Fruit fly (Drosophila melanogaster) whole organism, embryonic: ENCODE measurements around the gene smo.

Experiments used
- Awh ChIP-seq: fragments of 200-800 bp; sonication (Bioruptor generic); IDR thresholded peaks from 2 replicates; pipeline ENCODE4, ENCODE4 v1.3.6; 2022; ENCODE audit warnings: missing biosample characterization, missing genetic modification characterization
- B-H2 ChIP-seq: fragments of 200-800 bp; sonication (Bioruptor generic); optimal IDR thresholded peaks from 2 replicates; lab custom pipeline; 2018; ENCODE audit warnings: missing biosample characterization, mild to moderate bottlenecking, missing genetic modification characterization
- Bteb2 ChIP-seq: fragments of 200-800 bp; sonication (Bioruptor generic); optimal IDR thresholded peaks from 2 replicates; lab custom pipeline; 2016; ENCODE audit warnings: missing biosample characterization, missing genetic modification characterization
- CG10209 ChIP-seq: fragments of 200-800 bp; sonication (Bioruptor generic); optimal IDR thresholded peaks from 3 replicates; lab custom pipeline; 2017; ENCODE audit warnings: missing biosample characterization, mild to moderate bottlenecking, missing genetic modification characterization, missing genetic modification reagents
- CG10267 ChIP-seq: fragments of 200-800 bp; sonication (Bioruptor generic); optimal IDR thresholded peaks from 2 replicates; lab custom pipeline; 2018; ENCODE audit warnings: missing biosample characterization, mild to moderate bottlenecking, missing genetic modification characterization, moderate library complexity
- CG12219 ChIP-seq: fragments of 200-800 bp; sonication (Bioruptor generic); optimal IDR thresholded peaks from 3 replicates; lab custom pipeline; 2018; ENCODE audit warnings: missing biosample characterization, mild to moderate bottlenecking, missing genetic modification characterization
- CG15479 ChIP-seq: fragments of 200-800 bp; sonication (Bioruptor generic); optimal IDR thresholded peaks from 3 replicates; lab custom pipeline; 2019; ENCODE audit warnings: missing biosample characterization, mild to moderate bottlenecking, missing genetic modification characterization, moderate library complexity
- CG15601 ChIP-seq: fragments of 200-800 bp; sonication (Bioruptor generic); optimal IDR thresholded peaks from 3 replicates; lab custom pipeline; 2019; ENCODE audit warnings: missing biosample characterization, mild to moderate bottlenecking, missing genetic modification characterization, moderate library complexity
- CG1603 ChIP-seq: fragments of 200-800 bp; sonication (Bioruptor generic); optimal IDR thresholded peaks from 2 replicates; lab custom pipeline; 2019; ENCODE audit warnings: missing biosample characterization, mild to moderate bottlenecking, missing genetic modification characterization, moderate library complexity
- CG17568 ChIP-seq: fragments of 200-800 bp; sonication (Bioruptor generic); optimal IDR thresholded peaks from 2 replicates; lab custom pipeline; 2018; ENCODE audit warnings: missing biosample characterization, mild to moderate bottlenecking, missing genetic modification characterization, moderate library complexity
- CG18011 ChIP-seq: fragments of 200-800 bp; sonication (Bioruptor generic); optimal IDR thresholded peaks from 2 replicates; lab custom pipeline; 2017; ENCODE audit warnings: missing biosample characterization, missing genetic modification characterization, mild to moderate bottlenecking, moderate library complexity, missing genotype
- CG34422 ChIP-seq: fragments of 200-800 bp; sonication (Bioruptor generic); IDR thresholded peaks from 3 replicates; pipeline ENCODE4 v1.3.6; 2022; ENCODE audit warnings: missing biosample characterization, missing genetic modification characterization
- CG3995 ChIP-seq: fragments of 200-800 bp; sonication (Bioruptor generic); optimal IDR thresholded peaks from 3 replicates; lab custom pipeline; 2016; ENCODE audit warnings: missing biosample characterization, missing genetic modification characterization
- CG4282 ChIP-seq: fragments of 200-800 bp; sonication (Bioruptor generic); optimal IDR thresholded peaks from 2 replicates; lab custom pipeline; 2016; ENCODE audit warnings: missing biosample characterization, missing genetic modification characterization
- CG4820 ChIP-seq: fragments of 200-800 bp; sonication (Bioruptor generic); optimal IDR thresholded peaks from 3 replicates; lab custom pipeline; 2016; ENCODE audit warnings: missing biosample characterization, missing genetic modification characterization
- CG6654 ChIP-seq: fragments of 200-800 bp; sonication (Bioruptor generic); optimal IDR thresholded peaks from 2 replicates; lab custom pipeline; 2017; ENCODE audit warnings: missing biosample characterization, mild to moderate bottlenecking, missing genetic modification characterization
- CG6765 ChIP-seq: fragments of 200-800 bp; sonication (Bioruptor generic); optimal IDR thresholded peaks from 3 replicates; lab custom pipeline; 2017; ENCODE audit warnings: missing biosample characterization, mild to moderate bottlenecking, missing genetic modification characterization
- CG7963 ChIP-seq: fragments of 200-800 bp; sonication (Bioruptor generic); IDR thresholded peaks from 3 replicates; pipeline ENCODE4 v1.3.6; 2022; ENCODE audit warnings: missing biosample characterization, missing genetic modification characterization; ENCODE audit not compliant: partially characterized antibody
- CHES-1-like ChIP-seq: fragments of 200-800 bp; sonication (Bioruptor generic); optimal IDR thresholded peaks from 2 replicates; lab custom pipeline; 2016; ENCODE audit warnings: missing biosample characterization, missing genetic modification characterization
- CkIIα-i1 ChIP-seq: fragments of 200-800 bp; sonication (Bioruptor generic); IDR thresholded peaks from 2 replicates; pipeline ENCODE4 v1.3.6; 2022; ENCODE audit warnings: missing biosample characterization, missing genetic modification characterization
- Doc3 ChIP-seq: fragments of 200-800 bp; sonication (Bioruptor generic); IDR thresholded peaks from 3 replicates; pipeline ENCODE4 v1.3.6; 2022; ENCODE audit warnings: missing biosample characterization, missing genetic modification characterization; ENCODE audit not compliant: partially characterized antibody
- E2f2 ChIP-seq: fragments of 200-800 bp; sonication (Bioruptor generic); IDR thresholded peaks from 2 replicates; pipeline ENCODE4 v1.3.6; 2022; ENCODE audit warnings: missing biosample characterization, missing genetic modification characterization
- Fer1 ChIP-seq: fragments of 200-800 bp; sonication (Bioruptor generic); optimal IDR thresholded peaks from 2 replicates; lab custom pipeline; 2017; ENCODE audit warnings: missing biosample characterization, mild to moderate bottlenecking, missing genetic modification characterization
- Hr78 ChIP-seq, 2 experiments: fragments of 200-800 bp in 1 of 2; fragments of >200 bp in 1 of 2; sonication (Bioruptor generic) in 1 of 2; optimal IDR thresholded peaks; 2 replicates each; lab custom pipeline; 2017 to 2019; ENCODE audit warnings: missing biosample characterization in 2 of 2, missing genetic modification characterization in 2 of 2, mild to moderate bottlenecking in 1 of 2, moderate library complexity in 1 of 2
- Jarid2 ChIP-seq: fragments of 200-800 bp; sonication (Bioruptor generic); optimal IDR thresholded peaks from 3 replicates; lab custom pipeline; 2017; ENCODE audit warnings: mild to moderate bottlenecking, missing biosample characterization, missing genetic modification reagents, missing genetic modification characterization
- Lhr ChIP-seq: fragments of 200-800 bp; sonication (Bioruptor generic); optimal IDR thresholded peaks from 3 replicates; lab custom pipeline; 2017; ENCODE audit warnings: mild to moderate bottlenecking, missing biosample characterization, missing genetic modification reagents, missing genetic modification characterization
- Lpt ChIP-seq: fragments of >200 bp; optimal IDR thresholded peaks from 2 replicates; lab custom pipeline; 2018; ENCODE audit warnings: missing biosample characterization, missing genetic modification characterization
- Mes4 ChIP-seq: fragments of 200-800 bp; sonication (Bioruptor generic); optimal IDR thresholded peaks from 2 replicates; lab custom pipeline; 2016; ENCODE audit warnings: missing biosample characterization, missing genetic modification characterization
- Xrp1 ChIP-seq: fragments of 200-800 bp; sonication (Bioruptor generic); IDR thresholded peaks from 2 replicates; pipeline ENCODE4 v1.3.6; 2022; ENCODE audit warnings: missing biosample characterization, missing genetic modification characterization
- ab ChIP-seq: fragments of 200-800 bp; sonication (Bioruptor generic); optimal IDR thresholded peaks from 2 replicates; lab custom pipeline; 2016; ENCODE audit warnings: missing biosample characterization, missing genetic modification characterization
- ase ChIP-seq: fragments of 200-800 bp; sonication (Bioruptor generic); IDR thresholded peaks from 3 replicates; pipeline ENCODE4 v1.3.6; 2022; ENCODE audit warnings: missing biosample characterization, missing genetic modification characterization
- bbx ChIP-seq: fragments of 200-800 bp; sonication (Bioruptor generic); IDR thresholded peaks from 2 replicates; pipeline ENCODE4 v1.3.6; 2022; ENCODE audit warnings: missing biosample characterization, missing genetic modification characterization; ENCODE audit not compliant: partially characterized antibody
- bcd ChIP-seq: fragments of 200-800 bp; sonication (Bioruptor generic); optimal IDR thresholded peaks from 2 replicates; lab custom pipeline; 2017; ENCODE audit warnings: missing biosample characterization, mild to moderate bottlenecking, missing genetic modification characterization
- chm ChIP-seq: fragments of 200-800 bp; sonication (Bioruptor generic); IDR thresholded peaks from 2 replicates; pipeline ENCODE4 v1.3.6; 2022; ENCODE audit warnings: missing biosample characterization, missing genetic modification characterization
- crol ChIP-seq: fragments of 200-800 bp; sonication (Bioruptor generic); IDR thresholded peaks from 2 replicates; pipeline ENCODE4 v1.3.6; 2022; ENCODE audit warnings: missing biosample characterization, missing genetic modification characterization
- disco-r ChIP-seq: fragments of 200-800 bp; sonication (Bioruptor generic); optimal IDR thresholded peaks from 2 replicates; lab custom pipeline; 2016; ENCODE audit warnings: missing biosample characterization, missing genetic modification characterization
- dmrt99B ChIP-seq: fragments of 200-800 bp; sonication (Bioruptor generic); optimal IDR thresholded peaks from 2 replicates; lab custom pipeline; 2018; ENCODE audit warnings: missing biosample characterization, mild to moderate bottlenecking, missing genetic modification characterization, moderate library complexity
- esg ChIP-seq: fragments of 200-800 bp; sonication (Bioruptor generic); conservative IDR thresholded peaks from 2 replicates; pipeline ENCODE4 v1.3.6; 2022; ENCODE audit warnings: missing biosample characterization, missing genetic modification characterization
- fd102C ChIP-seq: fragments of 200-800 bp; sonication (Bioruptor generic); optimal IDR thresholded peaks from 2 replicates; lab custom pipeline; 2018; ENCODE audit warnings: missing biosample characterization, mild to moderate bottlenecking, missing genetic modification characterization, moderate library complexity
- gcm2 ChIP-seq: fragments of 200-800 bp; sonication (Bioruptor generic); optimal IDR thresholded peaks from 2 replicates; lab custom pipeline; 2016; ENCODE audit warnings: missing biosample characterization, missing genetic modification characterization
- grn ChIP-seq: fragments of 200-800 bp; sonication (Bioruptor generic); optimal IDR thresholded peaks from 3 replicates; lab custom pipeline; 2017; ENCODE audit warnings: missing biosample characterization, missing genetic modification characterization
- h ChIP-seq: fragments of >200 bp; optimal IDR thresholded peaks from 2 replicates; lab custom pipeline; 2017
- ind ChIP-seq: fragments of 200-800 bp; sonication (Bioruptor generic); optimal IDR thresholded peaks from 3 replicates; lab custom pipeline; 2016; ENCODE audit warnings: missing biosample characterization, missing genetic modification characterization
- knrl ChIP-seq: fragments of 200-800 bp; sonication (Bioruptor generic); IDR thresholded peaks from 3 replicates; pipeline ENCODE4 v1.3.6; 2022; ENCODE audit warnings: missing biosample characterization, missing genetic modification characterization; ENCODE audit not compliant: partially characterized antibody
- odd ChIP-seq: fragments of 200-800 bp; sonication (Bioruptor generic); optimal IDR thresholded peaks from 2 replicates; lab custom pipeline; 2017; ENCODE audit warnings: missing biosample characterization, mild to moderate bottlenecking, missing genetic modification characterization
- onecut ChIP-seq: fragments of 200-800 bp; sonication (Bioruptor generic); IDR thresholded peaks from 2 replicates; pipeline ENCODE4 v1.3.6; 2022; ENCODE audit warnings: missing biosample characterization, missing genetic modification characterization
- scrt ChIP-seq: fragments of 200-800 bp; sonication (Bioruptor generic); optimal IDR thresholded peaks from 2 replicates; lab custom pipeline; 2018; ENCODE audit warnings: missing biosample characterization, mild to moderate bottlenecking, missing genetic modification characterization, moderate library complexity
- shn ChIP-seq: fragments of 200-800 bp; sonication (Bioruptor generic); optimal IDR thresholded peaks from 3 replicates; lab custom pipeline; 2016; ENCODE audit warnings: missing biosample characterization, missing genetic modification characterization
- so ChIP-seq: fragments of 200-800 bp; sonication (Bioruptor generic); IDR thresholded peaks from 3 replicates; pipeline ENCODE4 v1.3.6; 2022; ENCODE audit warnings: missing biosample characterization, missing genetic modification characterization
- sob ChIP-seq: fragments of 200-800 bp; sonication (Bioruptor generic); IDR thresholded peaks from 2 replicates; pipeline ENCODE4 v1.3.6; 2022; ENCODE audit warnings: missing biosample characterization, missing genetic modification characterization
- trem ChIP-seq: fragments of 200-800 bp; optimal IDR thresholded peaks from 3 replicates; lab custom pipeline; 2019; ENCODE audit warnings: missing biosample characterization, mild to moderate bottlenecking, missing genetic modification characterization, moderate library complexity
- vnd ChIP-seq: fragments of 200-800 bp; sonication (Bioruptor generic); IDR thresholded peaks from 3 replicates; pipeline ENCODE4 v1.3.6; 2022; ENCODE audit warnings: missing biosample characterization, missing genetic modification characterization; ENCODE audit not compliant: partially characterized antibody

smo gene

DNA sequence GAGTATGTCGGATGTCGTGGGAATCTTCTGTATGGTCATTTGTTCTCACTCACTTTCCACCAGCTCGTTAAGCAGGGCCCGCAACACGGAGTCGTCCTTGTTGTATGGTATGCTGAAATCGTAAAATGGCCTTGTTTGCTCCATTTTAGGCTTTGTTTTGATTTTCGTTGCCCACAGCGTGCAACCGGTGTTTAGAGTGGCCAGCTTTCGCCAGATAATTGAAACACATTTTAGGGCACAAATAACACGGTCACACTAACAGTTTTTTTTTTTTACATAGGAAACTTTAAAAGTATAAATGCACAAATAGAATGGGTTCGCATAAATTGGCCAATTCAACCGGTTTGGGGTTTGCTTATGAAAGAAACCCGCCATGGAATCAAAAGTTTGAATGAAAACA lies 25.2 kb upstream of the smo start, which contains the start of gene Rpp30 (continued):
- TF ChIP-seq CG1603 (tag; lab: Kevin White, UChicago) (peak; percentile 1), shn (GFP tag; lab: Kevin White, UChicago) (no peak), trem (tag; lab: Kevin White, UChicago) (peak; percentile 10), CG10209 (GFP tag; lab: Kevin White, UChicago) (no peak), disco-r (GFP tag; lab: Kevin White, UChicago) (no peak), Doc3 (no peak), Hr78 (GFP tag; optimal IDR thresholded peaks at IDR 0.05; lab: Kevin White, UChicago) (no peak), CHES-1-like (no peak), scrt (peak; percentile 95), CG4282 (GFP tag; lab: Kevin White, UChicago) (no peak), CG6654 (no peak), Xrp1 (GFP tag; lab: Robert Waterston, UW) (no peak), sob (GFP tag; lab: Robert Waterston, UW) (no peak), h (lab: Kevin White, UChicago) (no peak), dmrt99B (tag; lab: Kevin White, UChicago) (no peak), Lpt (no peak), fd102C (GFP tag; lab: Kevin White, UChicago) (no peak), ase (GFP tag; lab: Robert Waterston, UW) (no peak), onecut (GFP tag; lab: Robert Waterston, UW) (no peak), Mes4 (GFP tag; lab: Kevin White, UChicago) (no peak), CG18011 (GFP tag; lab: Kevin White, UChicago) (no peak), knrl (no peak), B-H2 (GFP tag; lab: Kevin White, UChicago) (no peak), so (no peak), bbx (peak; percentile 14; the same call in 1 of the 2 replicates), grn (GFP tag; lab: Kevin White, UChicago) (no peak), vnd (GFP tag; lab: Robert Waterston, UW) (no peak), CG10267 (tag; lab: Kevin White, UChicago) (peak; percentile 23), CG3995 (GFP tag; lab: Kevin White, UChicago) (no peak), odd (GFP tag; lab: Kevin White, UChicago) (no peak), CG17568 (no peak), crol (GFP tag; lab: Robert Waterston, UW) (no peak), CG12219 (no peak), ab (GFP tag; lab: Kevin White, UChicago) (no peak), CG7963 (GFP tag; lab: Robert Waterston, UW) (no peak), CG15479 (no peak), gcm2 (GFP tag; lab: Kevin White, UChicago) (no peak), Lhr (peak; percentile 61), Fer1 (GFP tag; lab: Kevin White, UChicago) (peak; percentile 21), CkIIα-i1 (GFP tag; lab: Robert Waterston, UW) (no peak), CG34422 (GFP tag; lab: Robert Waterston, UW) (peak; percentile 53; the same call in 1 of the 3 replicates), Bteb2 (no peak), CG4820 (GFP tag; lab: Kevin White, UChicago) (no peak), bcd (GFP tag; lab: Kevin White, UChicago) (no peak), Awh (GFP tag; lab: Robert Waterston, UW) (no peak), Jarid2 (GFP tag; lab: Kevin White, UChicago) (no peak), ind (GFP tag; lab: Kevin White, UChicago) (no peak), CG6765 (no peak), chm (GFP tag; lab: Robert Waterston, UW) (no peak), CG15601 (peak; percentile 53), esg (GFP tag; lab: Robert Waterston, UW) (no peak), E2f2 (peak; percentile 69)
